Worm (Caenorhabditis elegans) whole organism, mixed stage, embryonic: ENCODE results near the gene algn-2.

Experiments
- elt-3 ChIP-seq: fragments of 150-350 bp; optimal IDR thresholded peaks from 2 replicates; lab custom pipeline; 2014; ENCODE audit warnings: missing biosample characterization, missing genetic modification characterization
- mep-1 ChIP-seq: fragments of 150-350 bp; optimal IDR thresholded peaks from 2 replicates; lab custom pipeline; 2017; ENCODE audit warnings: missing biosample characterization, missing genetic modification reagents, missing genetic modification characterization, inconsistent platforms
- nhr-28 ChIP-seq: fragments of 150-350 bp; optimal IDR thresholded peaks from 2 replicates; lab custom pipeline; 2014; ENCODE audit warnings: missing biosample characterization, missing genetic modification characterization
- nhr-76 ChIP-seq: sonication (generic microtip); optimal IDR thresholded peaks from 2 replicates; lab custom pipeline; 2017; ENCODE audit warnings: missing biosample characterization, missing genetic modification characterization
- pha-4 ChIP-seq: fragments of 150-350 bp; optimal IDR thresholded peaks from 2 replicates; lab custom pipeline; 2018; ENCODE audit warnings: missing biosample characterization, missing genetic modification reagents, missing genetic modification characterization
- tbx-8 ChIP-seq: fragments of 200-800 bp; sonication (Bioruptor generic); optimal IDR thresholded peaks from 2 replicates; lab custom pipeline; 2018; ENCODE audit warnings: mild to moderate bottlenecking, missing genetic modification characterization, moderate library complexity, missing compliant biosample characterization
- unc-39 ChIP-seq: fragments of 150-350 bp; optimal IDR thresholded peaks from 2 replicates; lab custom pipeline; 2014; ENCODE audit warnings: missing biosample characterization, missing genetic modification characterization
- unc-62 ChIP-seq: fragments of 150-350 bp; optimal IDR thresholded peaks from 2 replicates; lab custom pipeline; 2014; ENCODE audit warnings: missing biosample characterization, missing genetic modification reagents, missing genetic modification characterization

- TF ChIP-seq mep-1 (tag; lab: Kevin White, UChicago) (no peak), pha-4 (tag; lab: Kevin White, UChicago) (no peak), unc-62 (GFP tag; lab: Kevin White, UChicago) (no peak), tbx-8 (GFP tag; lab: Kevin White, UChicago) (no peak), nhr-76 (tag; lab: Kevin White, UChicago) (no peak), nhr-28 (tag; lab: Kevin White, UChicago) (no peak), elt-3 (tag; lab: Kevin White, UChicago) (no peak), unc-39 (tag; lab: Kevin White, UChicago) (no peak)
Measured at ce11 chrII:5326891-5327290, 48.2 kb upstream of the algn-2 start.
